Worm (Caenorhabditis elegans): Measurements from ENCODE around the gene ufd-3.

DNA sequence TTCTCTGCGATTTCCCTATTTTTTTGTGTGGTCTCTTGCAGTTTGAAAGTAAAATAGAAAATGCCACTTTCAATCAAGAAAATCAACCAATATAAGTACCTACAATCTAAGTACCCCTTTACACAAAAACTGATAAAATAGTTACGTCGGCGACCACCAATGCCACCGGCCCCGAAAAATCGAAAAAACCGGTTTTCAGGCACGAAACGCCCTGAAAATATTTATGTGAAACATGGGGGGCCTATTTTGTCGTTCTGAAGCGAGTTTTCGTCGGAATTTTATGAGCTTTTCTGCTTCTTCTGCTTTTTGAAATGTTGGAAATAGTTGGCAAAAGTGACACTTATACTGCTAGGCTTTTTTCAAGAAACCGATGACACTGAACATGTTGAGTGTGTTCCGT is 48.1 kb downstream of the ufd-3 start:
- TF ChIP-seq flh-1 (GFP tag; optimal IDR thresholded peaks at IDR 0.05) (no peak), nhr-237 (tag; optimal IDR thresholded peaks at IDR 0.05) (no peak), nhr-76 (tag; optimal IDR thresholded peaks at IDR 0.05) (no peak), elt-3 (tag; optimal IDR thresholded peaks at IDR 0.05) (no peak), ztf-11 (tag; optimal IDR thresholded peaks at IDR 0.05) (no peak)

All from whole organism, mixed stage, embryonic.